Worm (Caenorhabditis elegans) whole organism, young adult: ENCODE results near the gene K09D9.3.
A peak's percentile ranks its signal among the peaks of the same experiment; 100 is the strongest.

ENCODE experiments used
- B0035.1 ChIP-seq: sonication (generic microtip); optimal IDR thresholded peaks from 2 replicates; lab custom pipeline; 2016; ENCODE audit warnings: missing genetic modification characterization, mild to moderate bottlenecking, missing compliant biosample characterization, missing genotype, missing genetic modification reagents
- C06A6.2 ChIP-seq: fragments of 200-800 bp; sonication (Bioruptor generic); conservative IDR thresholded peaks from 2 replicates; pipeline ENCODE4 v1.3.6; 2022; ENCODE audit warnings: missing genetic modification characterization, missing compliant biosample characterization
- F52B5.7 ChIP-seq: sonication (generic microtip); optimal IDR thresholded peaks from 2 replicates; lab custom pipeline; 2016; ENCODE audit warnings: mild to moderate bottlenecking, missing genetic modification characterization, missing compliant biosample characterization
- F57C9.4 ChIP-seq: sonication (generic microtip); optimal IDR thresholded peaks from 2 replicates; lab custom pipeline; 2017; ENCODE audit warnings: mild to moderate bottlenecking, missing genetic modification characterization, missing compliant biosample characterization
- K12H6.12 ChIP-seq: fragments of 200-800 bp; sonication (Bioruptor generic); optimal IDR thresholded peaks from 2 replicates; lab custom pipeline; 2018; ENCODE audit warnings: mild to moderate bottlenecking, missing genetic modification characterization, missing compliant biosample characterization
- T07F8.4 ChIP-seq: sonication (generic microtip); optimal IDR thresholded peaks from 2 replicates; lab custom pipeline; 2016; ENCODE audit warnings: mild to moderate bottlenecking, missing genetic modification characterization, moderate library complexity, missing compliant biosample characterization
- Y53F4B.3 ChIP-seq: fragments of 200-800 bp; sonication (Bioruptor generic); IDR thresholded peaks from 2 replicates; pipeline ENCODE4 v1.3.6; 2022; ENCODE audit warnings: missing genetic modification reagents, missing genetic modification characterization, missing compliant biosample characterization
- Y56A3A.18 ChIP-seq: fragments of 200-800 bp; sonication (Bioruptor generic); IDR thresholded peaks from 2 replicates; pipeline ENCODE4 v1.3.6; 2022; ENCODE audit warnings: missing genetic modification reagents, missing genetic modification characterization, missing compliant biosample characterization
- ama-1 ChIP-seq, 3 experiments: fragments of 150-350 bp in 1 of 3; sonication (generic microtip) in 2 of 3; optimal IDR thresholded peaks; 2 replicates each; lab custom pipeline; 2014 to 2018; ENCODE audit warnings: missing biosample characterization in 2 of 3, missing genetic modification characterization in 2 of 3, missing genetic modification reagents in 2 of 3
- aptf-2 ChIP-seq: fragments of 200-800 bp; sonication (Bioruptor generic); conservative IDR thresholded peaks from 2 replicates; pipeline ENCODE4 v1.3.6; 2022; ENCODE audit warnings: missing genetic modification reagents, missing genetic modification characterization, missing compliant biosample characterization
- attf-3 ChIP-seq: fragments of 200-800 bp; sonication (Bioruptor generic); conservative IDR thresholded peaks from 2 replicates; pipeline ENCODE4 v1.3.6; 2022; ENCODE audit warnings: missing genetic modification reagents, missing genetic modification characterization, missing compliant biosample characterization
- attf-5 ChIP-seq: fragments of 200-800 bp; sonication (Bioruptor generic); optimal IDR thresholded peaks from 2 replicates; lab custom pipeline; 2018; ENCODE audit warnings: mild to moderate bottlenecking, missing genetic modification characterization, missing compliant biosample characterization
- bed-2 ChIP-seq: fragments of 200-800 bp; sonication (Bioruptor generic); IDR thresholded peaks from 2 replicates; pipeline ENCODE4 v1.3.6; 2022; ENCODE audit warnings: missing genetic modification reagents, missing genetic modification characterization, missing compliant biosample characterization
- cebp-1 ChIP-seq, 2 experiments: fragments of 200-800 bp in 1 of 2; sonication (Bioruptor generic) in 1 of 2; sonication (generic microtip) in 1 of 2; IDR thresholded peaks in 1 of 2; optimal IDR thresholded peaks in 1 of 2; 2 replicates each; pipeline versions ENCODE4 v1.3.6 to Lab custom; 2017 to 2022; ENCODE audit warnings: missing compliant biosample characterization in 2 of 2, missing genetic modification characterization in 2 of 2, mild to moderate bottlenecking in 1 of 2, missing genetic modification reagents in 1 of 2, moderate library complexity in 1 of 2
- cebp-2 ChIP-seq: fragments of 200-800 bp; sonication (Bioruptor generic); IDR thresholded peaks from 2 replicates; pipeline ENCODE4 v1.3.6; 2022; ENCODE audit warnings: missing genetic modification characterization, missing compliant biosample characterization
- ceh-79 ChIP-seq: sonication (generic microtip); optimal IDR thresholded peaks from 2 replicates; lab custom pipeline; 2017; ENCODE audit warnings: mild to moderate bottlenecking, missing genetic modification characterization, missing compliant biosample characterization
- chd-7 ChIP-seq: sonication (generic microtip); optimal IDR thresholded peaks from 2 replicates; lab custom pipeline; 2016; ENCODE audit warnings: mild to moderate bottlenecking, missing genetic modification characterization, moderate library complexity, missing compliant biosample characterization
- ets-4 ChIP-seq: fragments of 200-800 bp; sonication (Bioruptor generic); optimal IDR thresholded peaks from 2 replicates; lab custom pipeline; 2018; ENCODE audit warnings: mild to moderate bottlenecking, missing genetic modification characterization, missing compliant biosample characterization
- fkh-3 ChIP-seq: sonication (generic microtip); optimal IDR thresholded peaks from 2 replicates; lab custom pipeline; 2016; ENCODE audit warnings: mild to moderate bottlenecking, missing genetic modification characterization, missing compliant biosample characterization
- hmg-20 ChIP-seq: fragments of 200-800 bp; sonication (Bioruptor generic); IDR thresholded peaks from 2 replicates; pipeline ENCODE4 v1.3.6; 2022; ENCODE audit warnings: missing genetic modification reagents, missing genetic modification characterization, missing compliant biosample characterization
- lin-26 ChIP-seq: fragments of 200-800 bp; sonication (Bioruptor generic); IDR thresholded peaks from 2 replicates; pipeline ENCODE4 v1.3.6; 2022; ENCODE audit warnings: missing genetic modification reagents, missing genetic modification characterization, missing compliant biosample characterization
- lin-35 ChIP-seq, 3 experiments: fragments of 150-350 bp in 2 of 3; sonication (generic microtip) in 1 of 3; optimal IDR thresholded peaks; 2 replicates each; lab custom pipeline; 2014 to 2018; ENCODE audit warnings: missing biosample characterization in 3 of 3, missing genetic modification characterization in 3 of 3, missing genetic modification reagents in 3 of 3
- madf-10 ChIP-seq: sonication (generic microtip); optimal IDR thresholded peaks from 2 replicates; lab custom pipeline; 2016; ENCODE audit warnings: mild to moderate bottlenecking, missing genetic modification characterization, missing compliant biosample characterization
- madf-8 ChIP-seq: fragments of 200-800 bp; sonication (Bioruptor generic); conservative IDR thresholded peaks from 2 replicates; pipeline ENCODE4 v1.3.6; 2022; ENCODE audit warnings: missing genetic modification reagents, missing genetic modification characterization, missing compliant biosample characterization
- mel-28 ChIP-seq: sonication (generic microtip); optimal IDR thresholded peaks from 2 replicates; lab custom pipeline; 2016; ENCODE audit warnings: borderline replicate concordance, mild to moderate bottlenecking, missing genetic modification characterization, missing compliant biosample characterization
- nhr-80 ChIP-seq: sonication (generic microtip); optimal IDR thresholded peaks from 2 replicates; lab custom pipeline; 2016; ENCODE audit warnings: missing genetic modification characterization, missing compliant biosample characterization
- pha-4 ChIP-seq: fragments of 150-350 bp; sonication (generic microtip); optimal IDR thresholded peaks from 2 replicates; lab custom pipeline; 2014; ENCODE audit warnings: missing biosample characterization, missing genetic modification reagents, missing genetic modification characterization
- rcor-1 ChIP-seq: fragments of 200-800 bp; sonication (Bioruptor generic); IDR thresholded peaks from 2 replicates; pipeline ENCODE4 v1.3.6; 2022; ENCODE audit warnings: missing genetic modification reagents, missing genetic modification characterization, missing compliant biosample characterization
- rpc-1 ChIP-seq, 2 experiments: fragments of 150-350 bp in 1 of 2; sonication (generic microtip) in 1 of 2; optimal IDR thresholded peaks; 2 replicates each; lab custom pipeline; 2014 to 2018; ENCODE audit warnings: missing biosample characterization in 1 of 2, missing genetic modification characterization in 1 of 2, missing genetic modification reagents in 1 of 2, missing genotype in 1 of 2
- snpc-1.3 ChIP-seq: sonication (generic microtip); optimal IDR thresholded peaks from 2 replicates; lab custom pipeline; 2017; ENCODE audit warnings: missing genetic modification characterization, mild to moderate bottlenecking, missing compliant biosample characterization, antibody characterized with exemption, moderate library complexity, missing genotype, missing genetic modification reagents; ENCODE audit not compliant: insufficient read depth
- snpc-4 ChIP-seq, 5 experiments: fragments of 150-350 bp in 1 of 5; sonication (generic microtip) in 4 of 5; optimal IDR thresholded peaks; 2 replicates each; lab custom pipeline; 2014 to 2018; ENCODE audit warnings: missing genetic modification characterization in 5 of 5, missing biosample characterization in 3 of 5, antibody characterized with exemption in 2 of 5, mild to moderate bottlenecking in 2 of 5, missing compliant biosample characterization in 2 of 5, missing genotype in 2 of 5, moderate library complexity in 2 of 5, missing genetic modification reagents in 1 of 5
- sptf-2 ChIP-seq: fragments of 200-800 bp; sonication (Bioruptor generic); optimal IDR thresholded peaks from 2 replicates; lab custom pipeline; 2018; ENCODE audit warnings: mild to moderate bottlenecking, missing genetic modification characterization, missing compliant biosample characterization
- unc-62 ChIP-seq: fragments of 150-350 bp; optimal IDR thresholded peaks from 2 replicates; lab custom pipeline; 2014; ENCODE audit warnings: missing biosample characterization, missing genetic modification reagents, missing genetic modification characterization
- zim-3 ChIP-seq: sonication (generic microtip); optimal IDR thresholded peaks from 2 replicates; lab custom pipeline; 2017; ENCODE audit warnings: mild to moderate bottlenecking, missing genetic modification characterization, moderate library complexity, missing compliant biosample characterization
- ztf-28 ChIP-seq: fragments of 200-800 bp; sonication (Bioruptor generic); IDR thresholded peaks from 2 replicates; pipeline ENCODE4 v1.3.6; 2022; ENCODE audit warnings: missing genetic modification reagents, missing genetic modification characterization, missing compliant biosample characterization
- ztf-6 ChIP-seq: fragments of 200-800 bp; sonication (Bioruptor generic); IDR thresholded peaks from 2 replicates; pipeline ENCODE4 v1.3.6; 2022; ENCODE audit warnings: missing genetic modification reagents, missing genetic modification characterization, missing compliant biosample characterization

Gene K09D9.3

ce11 chrV:4035811-4036210 is 16.5 kb downstream of the K09D9.3 start, which contains the start of gene C49G7.13:
C49G7.13 (plus strand) TSS chrV:4036111.
- TF ChIP-seq lin-35 (GFP tag; optimal IDR thresholded peaks at IDR 0.05; lab: Kevin White, UChicago) (no peak), bed-2 (no peak)

- TF ChIP-seq chd-7 (tag; lab: Kevin White, UChicago) (no peak), sptf-2 (GFP tag; lab: Kevin White, UChicago) (no peak), F57C9.4 (tag; lab: Kevin White, UChicago) (no peak), ztf-28 (GFP tag; lab: Robert Waterston, UW) (no peak), B0035.1 (tag; lab: Kevin White, UChicago) (no peak), Y56A3A.18 (no peak), snpc-1.3 (no peak), aptf-2 (no peak), K12H6.12 (tag; lab: Kevin White, UChicago) (no peak), F52B5.7 (no peak)
Observed at ce11 chrV:4038110-4038509, 18.8 kb downstream of the K09D9.3 start, which contains the start of gene C49G7.12. C49G7.12 (plus strand) TSS chrV:4038410.

ce11 chrV:4038557-4038956 is 19.3 kb downstream of the K09D9.3 start:
- TF ChIP-seq cebp-1 (GFP tag; IDR thresholded peaks at IDR 0.05; lab: Robert Waterston, UW): no peak
- peak; percentile 91 for TF ChIP-seq cebp-1 (tag; optimal IDR thresholded peaks at IDR 0.05; lab: Kevin White, UChicago)
- TF ChIP-seq madf-10 (tag; lab: Kevin White, UChicago): no peak

ce11 chrV:4041853-4042424 is 22.7 kb downstream of the K09D9.3 start, which contains the start of the genes C49G7.10 and irg-2:
C49G7.10 (minus strand) TSS chrV:4042021.
irg-2 (plus strand) TSS chrV:4042181.
- TF ChIP-seq ets-4 (GFP tag; lab: Kevin White, UChicago): no peak
- TF ChIP-seq T07F8.4 (tag; lab: Kevin White, UChicago): no peak
- TF ChIP-seq mel-28 (tag; lab: Kevin White, UChicago): no peak
- TF ChIP-seq C06A6.2: no peak
- no peak for TF ChIP-seq snpc-4 (GFP tag; optimal IDR thresholded peaks at IDR 0.05; lab: Kevin White, UChicago)
- no peak for TF ChIP-seq snpc-4 (tag; optimal IDR thresholded peaks at IDR 0.05; lab: Kevin White, UChicago)
- TF ChIP-seq pha-4 (tag; lab: Kevin White, UChicago): no peak
- peak; percentile 30 for TF ChIP-seq nhr-80 (tag; lab: Kevin White, UChicago)
- TF ChIP-seq chd-7 (tag; lab: Kevin White, UChicago): no peak
- no peak for TF ChIP-seq lin-26
- peak; percentile 35 for TF ChIP-seq attf-5
- peak; percentile 51 for TF ChIP-seq unc-62 (GFP tag; lab: Kevin White, UChicago)
- no peak for TF ChIP-seq aptf-2
- TF ChIP-seq rpc-1 (optimal IDR thresholded peaks at IDR 0.05; lab: Kevin White, UChicago): no peak
- TF ChIP-seq rpc-1 (tag; optimal IDR thresholded peaks at IDR 0.05; lab: Kevin White, UChicago): no peak
- no peak for TF ChIP-seq ama-1 (optimal IDR thresholded peaks at IDR 0.05; lab: Kevin White, UChicago)
- no peak for TF ChIP-seq ama-1 (GFP tag; optimal IDR thresholded peaks at IDR 0.05; lab: Kevin White, UChicago)
- TF ChIP-seq cebp-1 (GFP tag; IDR thresholded peaks at IDR 0.05; lab: Robert Waterston, UW): peak; percentile 98
- peak; percentile 100 for TF ChIP-seq cebp-1 (tag; optimal IDR thresholded peaks at IDR 0.05; lab: Kevin White, UChicago)
- no peak for TF ChIP-seq rcor-1
- TF ChIP-seq Y53F4B.3: no peak
- TF ChIP-seq attf-3 (GFP tag; lab: Robert Waterston, UW): no peak
- no peak for TF ChIP-seq hmg-20 (GFP tag; lab: Robert Waterston, UW)
- no peak for TF ChIP-seq ceh-79 (tag; lab: Kevin White, UChicago)
- TF ChIP-seq zim-3 (tag; lab: Kevin White, UChicago): no peak
- no peak for TF ChIP-seq madf-8 (GFP tag; lab: Robert Waterston, UW)
- peak; percentile 85; the same call in 1 of the 2 replicates for TF ChIP-seq cebp-2 (GFP tag; lab: Robert Waterston, UW)
- TF ChIP-seq ztf-6: no peak
- TF ChIP-seq fkh-3: no peak
